Worm (Caenorhabditis elegans): ENCODE results near the gene C25F9.10.

DNA sequence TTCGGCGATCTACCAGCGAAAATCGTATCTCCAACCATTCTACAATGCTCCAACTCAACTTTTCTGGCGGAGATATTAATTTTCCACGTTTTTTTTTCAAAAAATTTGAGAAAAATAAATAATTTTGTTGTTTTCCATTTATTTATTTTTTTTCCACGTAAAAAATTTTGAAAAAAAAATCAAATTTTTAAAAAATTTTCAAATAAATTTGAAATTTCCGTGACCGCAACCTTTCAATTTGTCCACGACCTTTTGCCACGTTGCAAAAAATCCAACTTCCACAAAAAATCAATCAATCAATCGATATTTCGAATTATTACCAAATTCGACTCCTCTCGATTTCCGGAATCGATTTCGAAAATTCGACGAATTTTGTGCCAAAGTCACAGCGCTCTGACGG is 34.3 kb upstream of the C25F9.10 start, which contains the start of gene Y43F8A.2:
- TF ChIP-seq C17E4.6 (GFP tag; IDR thresholded peaks at IDR 0.05) (no peak), akir-1 (GFP tag; optimal IDR thresholded peaks at IDR 0.05) (no peak), unc-62 (GFP tag; optimal IDR thresholded peaks at IDR 0.05) (no peak), snpc-4 (GFP tag; optimal IDR thresholded peaks at IDR 0.05) (no peak), snpc-4 (tag; optimal IDR thresholded peaks at IDR 0.05) (no peak), efl-1 (GFP tag; optimal IDR thresholded peaks at IDR 0.05) (no peak), atf-7 (tag; optimal IDR thresholded peaks at IDR 0.05) (no peak), gei-17 (GFP tag; optimal IDR thresholded peaks at IDR 0.05) (no peak), F57C9.4 (tag; optimal IDR thresholded peaks at IDR 0.05) (no peak), egrh-3 (GFP tag; IDR thresholded peaks at IDR 0.05) (no peak), nhr-90 (tag; optimal IDR thresholded peaks at IDR 0.05) (no peak), tbp1 (GFP tag; optimal IDR thresholded peaks at IDR 0.05) (no peak)
